Worm (Caenorhabditis elegans) whole organism, young adult: ENCODE results near the gene clec-40.

Experiments used
- D2030.7 ChIP-seq: fragments of 200-800 bp; sonication (Bioruptor generic); IDR thresholded peaks from 2 replicates; pipeline ENCODE4 v1.3.6; 2022; ENCODE audit warnings: missing genetic modification reagents, missing genetic modification characterization, missing compliant biosample characterization
- T07F8.4 ChIP-seq: sonication (generic microtip); optimal IDR thresholded peaks from 2 replicates; lab custom pipeline; 2016; ENCODE audit warnings: mild to moderate bottlenecking, missing genetic modification characterization, moderate library complexity, missing compliant biosample characterization
- efl-1 ChIP-seq: fragments of 150-350 bp; optimal IDR thresholded peaks from 2 replicates; lab custom pipeline; 2014; ENCODE audit warnings: missing biosample characterization, missing genetic modification reagents, missing genetic modification characterization
- hmg-1.2 ChIP-seq: fragments of 200-800 bp; sonication (Bioruptor generic); IDR thresholded peaks from 2 replicates; pipeline ENCODE4 v1.3.6; 2022; ENCODE audit warnings: missing genetic modification reagents, missing genetic modification characterization, missing compliant biosample characterization
- hrde-1 ChIP-seq: sonication (generic microtip); optimal IDR thresholded peaks from 2 replicates; lab custom pipeline; 2016; ENCODE audit warnings: missing genetic modification characterization, mild to moderate bottlenecking, missing compliant biosample characterization, moderate library complexity, missing genotype, missing genetic modification reagents, borderline replicate concordance
- hsf-1 ChIP-seq: fragments of 200-800 bp; sonication (Bioruptor generic); IDR thresholded peaks from 2 replicates; pipeline ENCODE4 v1.3.6; 2022; ENCODE audit warnings: missing genetic modification reagents, missing genetic modification characterization, missing compliant biosample characterization
- madf-10 ChIP-seq: sonication (generic microtip); optimal IDR thresholded peaks from 2 replicates; lab custom pipeline; 2016; ENCODE audit warnings: mild to moderate bottlenecking, missing genetic modification characterization, missing compliant biosample characterization
- snpc-1.3 ChIP-seq: sonication (generic microtip); optimal IDR thresholded peaks from 2 replicates; lab custom pipeline; 2017; ENCODE audit warnings: missing genetic modification characterization, mild to moderate bottlenecking, missing compliant biosample characterization, antibody characterized with exemption, moderate library complexity, missing genotype, missing genetic modification reagents; ENCODE audit not compliant: insufficient read depth
- snpc-4 ChIP-seq, 5 experiments: fragments of 150-350 bp in 1 of 5; sonication (generic microtip) in 4 of 5; optimal IDR thresholded peaks; 2 replicates each; lab custom pipeline; 2014 to 2018; ENCODE audit warnings: missing genetic modification characterization in 5 of 5, missing biosample characterization in 3 of 5, antibody characterized with exemption in 2 of 5, mild to moderate bottlenecking in 2 of 5, missing compliant biosample characterization in 2 of 5, missing genotype in 2 of 5, moderate library complexity in 2 of 5, missing genetic modification reagents in 1 of 5

- no peak for TF ChIP-seq hsf-1 (GFP tag; lab: Robert Waterston, UW)
- TF ChIP-seq hrde-1 (tag; lab: Kevin White, UChicago) = no peak
- TF ChIP-seq snpc-1.3 (tag; lab: Kevin White, UChicago) = no peak
- no peak for TF ChIP-seq D2030.7
- no peak for TF ChIP-seq T07F8.4
- TF ChIP-seq hmg-1.2 (GFP tag; lab: Robert Waterston, UW) = no peak
- no peak for TF ChIP-seq efl-1 (GFP tag; lab: Kevin White, UChicago)
- TF ChIP-seq snpc-4 (GFP tag; optimal IDR thresholded peaks at IDR 0.05; lab: Kevin White, UChicago) = no peak
- TF ChIP-seq snpc-4 (tag; optimal IDR thresholded peaks at IDR 0.05; lab: Kevin White, UChicago) = no peak
- TF ChIP-seq madf-10 (tag; lab: Kevin White, UChicago) = no peak
These were observed 36.1 kb downstream of the clec-40 start for ce11 chrV:16804795-16805194.
